Worm (Caenorhabditis elegans): ENCODE results near the gene clec-37.

Gene clec-37

DNA sequence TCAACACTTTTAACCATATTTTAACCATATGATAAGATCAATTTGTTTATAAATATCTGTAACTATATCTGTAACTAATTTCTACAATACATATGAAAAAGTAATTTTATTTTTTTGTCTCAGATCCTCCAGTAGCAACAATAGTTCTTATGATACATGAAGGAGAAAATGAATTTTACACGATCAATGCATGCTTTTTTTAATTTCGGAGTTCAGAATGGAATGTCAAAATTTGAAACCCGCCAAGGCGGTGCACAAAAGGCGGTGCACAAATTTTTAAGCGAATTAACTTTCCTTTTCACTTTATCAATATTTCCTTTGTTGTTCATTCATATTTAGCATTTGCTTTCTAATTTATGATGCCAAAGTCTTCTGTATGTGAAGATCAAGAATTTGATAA, 9.0 kb downstream of the clec-37 start, which contains the start of gene clec-25:
TSS of gene clec-25 (plus strand) at position 301 of the 400 bp plus-strand sequence.
- TF ChIP-seq ztf-23 (GFP tag; IDR thresholded peaks at IDR 0.05) (no peak), flt-1 (GFP tag; IDR thresholded peaks at IDR 0.05) (no peak), tab-1 (GFP tag; IDR thresholded peaks at IDR 0.05) (no peak), ztf-29 (GFP tag; IDR thresholded peaks at IDR 0.05) (no peak), med-1 (GFP tag; optimal IDR thresholded peaks at IDR 0.05; ENCODE audit: insufficient read depth) (no peak), cog-1 (tag; optimal IDR thresholded peaks at IDR 0.05) (no peak), ref-1 (GFP tag; conservative IDR thresholded peaks at IDR 0.05) (no peak), klf-2 (GFP tag; conservative IDR thresholded peaks at IDR 0.05) (no peak), T22C8.4 (GFP tag; IDR thresholded peaks at IDR 0.05) (no peak)

DNA sequence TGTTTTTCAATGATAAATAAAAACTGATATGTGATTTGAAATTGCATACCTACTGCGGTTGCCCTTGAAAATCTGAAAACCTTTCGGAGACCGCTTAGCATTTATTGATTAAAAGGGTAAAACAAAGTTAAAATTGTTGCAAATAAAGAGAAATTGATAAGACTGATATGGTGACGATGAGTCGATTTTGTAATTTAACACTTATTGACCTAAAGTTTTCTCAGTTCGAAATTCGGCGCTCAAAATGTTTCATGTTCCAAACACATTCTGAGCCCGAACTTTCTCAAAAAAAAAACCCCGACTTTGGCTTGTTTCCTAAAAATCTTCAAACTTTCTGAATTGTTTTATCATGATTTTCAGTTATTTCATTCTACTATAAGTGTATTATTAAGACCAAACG, 10.9 kb downstream of the clec-37 start, which contains the start of gene clec-40:
TSS of gene clec-40 (minus strand) at position 101 of the 400 bp plus-strand sequence.
- TF ChIP-seq klf-2 (GFP tag; conservative IDR thresholded peaks at IDR 0.05) (no peak), ztf-29 (GFP tag; IDR thresholded peaks at IDR 0.05) (no peak), med-1 (GFP tag; optimal IDR thresholded peaks at IDR 0.05; ENCODE audit: insufficient read depth) (no peak), flt-1 (GFP tag; IDR thresholded peaks at IDR 0.05) (no peak), ref-1 (GFP tag; conservative IDR thresholded peaks at IDR 0.05) (no peak), T22C8.4 (GFP tag; IDR thresholded peaks at IDR 0.05) (no peak), cog-1 (tag; optimal IDR thresholded peaks at IDR 0.05) (no peak), ztf-23 (GFP tag; IDR thresholded peaks at IDR 0.05) (no peak), tab-1 (GFP tag; IDR thresholded peaks at IDR 0.05) (no peak)

DNA sequence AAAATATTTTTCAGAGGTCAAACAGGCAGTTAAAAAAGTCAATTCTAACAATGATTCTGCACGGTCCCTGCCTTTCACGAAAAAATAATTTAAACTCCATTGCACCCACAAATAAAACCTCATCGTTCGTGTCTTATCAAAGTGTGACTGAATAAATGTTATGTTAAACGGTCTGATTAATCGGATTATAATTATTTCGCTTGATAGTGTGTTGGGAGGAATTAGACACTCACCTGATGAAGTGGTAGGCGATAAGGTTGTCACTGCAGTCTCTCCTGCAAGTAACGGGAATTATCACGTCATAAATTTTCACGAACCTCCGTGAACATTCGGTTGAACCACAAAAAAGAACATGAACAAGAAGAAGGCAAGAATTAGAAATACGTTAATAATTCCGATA, 11.6 kb downstream of the clec-37 start:
- TF ChIP-seq klf-2 (GFP tag; conservative IDR thresholded peaks at IDR 0.05) (no peak), T22C8.4 (GFP tag; IDR thresholded peaks at IDR 0.05) (no peak), flt-1 (GFP tag; IDR thresholded peaks at IDR 0.05) (no peak), ref-1 (GFP tag; conservative IDR thresholded peaks at IDR 0.05) (no peak), ztf-23 (GFP tag; IDR thresholded peaks at IDR 0.05) (no peak), cog-1 (tag; optimal IDR thresholded peaks at IDR 0.05) (no peak), ztf-29 (GFP tag; IDR thresholded peaks at IDR 0.05) (no peak), tab-1 (GFP tag; IDR thresholded peaks at IDR 0.05) (no peak), med-1 (GFP tag; optimal IDR thresholded peaks at IDR 0.05; ENCODE audit: insufficient read depth) (no peak)

DNA sequence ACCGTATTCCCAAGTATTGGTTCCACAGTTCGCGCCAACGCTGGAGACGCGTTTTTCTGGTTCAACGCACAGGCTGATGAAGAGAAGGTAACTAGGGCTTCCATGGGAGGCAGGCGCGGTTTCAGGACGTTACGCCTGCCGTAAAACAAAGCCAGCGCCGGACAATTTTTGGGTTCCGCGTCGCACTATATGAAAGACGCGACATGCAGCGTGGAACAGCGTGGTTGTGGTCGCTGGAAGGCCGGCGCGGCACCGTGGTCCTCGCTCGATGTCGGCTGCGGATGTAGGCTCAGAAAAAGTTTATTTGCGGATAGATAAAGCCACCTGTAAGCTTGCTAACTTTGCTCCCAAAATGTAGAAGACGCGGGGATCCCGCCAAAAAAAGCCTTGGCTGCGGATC, 13.5 kb downstream of the clec-37 start:
- TF ChIP-seq T22C8.4 (GFP tag; IDR thresholded peaks at IDR 0.05) (no peak), klf-2 (GFP tag; conservative IDR thresholded peaks at IDR 0.05) (no peak), cog-1 (tag; optimal IDR thresholded peaks at IDR 0.05) (no peak), ztf-23 (GFP tag; IDR thresholded peaks at IDR 0.05) (no peak), ztf-29 (GFP tag; IDR thresholded peaks at IDR 0.05) (no peak), med-1 (GFP tag; optimal IDR thresholded peaks at IDR 0.05; ENCODE audit: insufficient read depth) (no peak), tab-1 (GFP tag; IDR thresholded peaks at IDR 0.05) (no peak), ref-1 (GFP tag; conservative IDR thresholded peaks at IDR 0.05) (no peak), flt-1 (GFP tag; IDR thresholded peaks at IDR 0.05) (no peak)

DNA sequence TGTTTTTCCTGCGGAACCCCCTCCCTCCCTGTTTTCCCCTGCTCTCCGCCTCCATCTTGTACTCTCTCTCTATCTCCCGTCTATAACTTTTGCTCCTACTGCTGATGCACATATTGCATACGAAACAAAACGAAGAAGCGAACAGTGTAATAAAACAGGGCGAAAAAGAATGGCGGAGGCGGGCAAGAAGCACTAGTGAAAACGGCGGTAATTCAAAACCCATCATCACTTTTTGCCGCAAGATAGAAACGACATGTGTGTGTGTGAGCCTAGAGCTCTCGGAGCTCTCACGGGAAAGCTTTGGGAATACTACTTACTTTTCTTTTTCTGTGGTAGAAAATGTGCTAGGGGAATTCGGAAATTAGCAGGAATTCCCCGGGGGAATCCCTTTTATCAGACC, 15.8 kb downstream of the clec-37 start:
- TF ChIP-seq cog-1 (tag; optimal IDR thresholded peaks at IDR 0.05), result no peak
- no peak for TF ChIP-seq ztf-23 (GFP tag; IDR thresholded peaks at IDR 0.05)
- TF ChIP-seq T22C8.4 (GFP tag; IDR thresholded peaks at IDR 0.05), result no peak
- no peak for TF ChIP-seq ztf-29 (GFP tag; IDR thresholded peaks at IDR 0.05)
- no peak for TF ChIP-seq klf-2 (GFP tag; conservative IDR thresholded peaks at IDR 0.05)
- no peak for TF ChIP-seq ref-1 (GFP tag; conservative IDR thresholded peaks at IDR 0.05)
- TF ChIP-seq flt-1 (GFP tag; IDR thresholded peaks at IDR 0.05), result no peak
- no peak for TF ChIP-seq tab-1 (GFP tag; IDR thresholded peaks at IDR 0.05)

DNA sequence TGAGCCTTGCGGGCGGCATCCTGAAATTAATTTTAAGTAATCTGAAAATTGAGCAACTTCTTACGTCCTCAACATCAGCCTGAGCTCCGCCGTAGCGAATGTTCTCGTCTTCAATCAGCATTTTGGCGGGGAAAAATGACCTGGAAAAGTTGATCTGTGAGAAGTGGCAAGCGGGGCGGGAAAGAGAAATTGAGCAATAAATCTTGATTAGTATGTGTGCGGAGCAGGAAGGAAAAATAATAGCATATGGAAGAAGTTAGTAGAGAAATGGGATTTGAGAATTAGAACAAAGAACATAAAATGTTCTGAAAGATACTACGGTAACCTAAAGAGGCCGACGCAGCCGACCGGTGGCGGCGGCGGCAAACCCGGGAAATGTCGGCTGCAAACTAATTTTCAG, 16.9 kb downstream of the clec-37 start, which contains the start of gene tni-3:
TSS of gene tni-3 (minus strand) at position 140 of the 400 bp plus-strand sequence.
- no peak for TF ChIP-seq ztf-29 (GFP tag; IDR thresholded peaks at IDR 0.05)
- TF ChIP-seq med-1 (GFP tag; optimal IDR thresholded peaks at IDR 0.05; ENCODE audit: insufficient read depth), result no peak
- no peak for TF ChIP-seq T22C8.4 (GFP tag; IDR thresholded peaks at IDR 0.05)
- TF ChIP-seq cog-1 (tag; optimal IDR thresholded peaks at IDR 0.05), result no peak
- no peak for TF ChIP-seq flt-1 (GFP tag; IDR thresholded peaks at IDR 0.05)
- no peak for TF ChIP-seq tab-1 (GFP tag; IDR thresholded peaks at IDR 0.05)
- TF ChIP-seq klf-2 (GFP tag; conservative IDR thresholded peaks at IDR 0.05), result no peak
- TF ChIP-seq ref-1 (GFP tag; conservative IDR thresholded peaks at IDR 0.05), result no peak
- TF ChIP-seq ztf-23 (GFP tag; IDR thresholded peaks at IDR 0.05), result no peak

DNA sequence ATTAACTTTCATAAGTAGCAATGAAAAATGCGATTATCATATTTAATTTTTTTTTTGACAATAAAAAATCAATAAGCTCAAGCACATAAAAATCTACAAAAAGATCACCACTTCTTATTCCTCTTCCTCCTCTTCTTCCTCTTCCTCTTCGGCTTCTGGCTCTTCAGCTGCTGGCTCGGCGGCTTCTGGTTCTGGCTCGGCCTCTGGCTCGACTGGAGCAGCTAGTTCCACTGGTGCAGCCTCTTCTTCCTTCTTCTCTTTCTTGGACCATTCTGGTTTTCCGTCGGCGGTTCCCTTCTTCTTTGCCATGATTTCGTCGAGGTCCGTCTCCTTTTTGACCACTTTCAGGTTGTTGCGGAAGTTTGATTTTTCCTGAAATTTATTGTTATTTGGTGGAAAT, 18.2 kb downstream of the clec-37 start:
- TF ChIP-seq T22C8.4 (GFP tag; IDR thresholded peaks at IDR 0.05) (no peak), tab-1 (GFP tag; IDR thresholded peaks at IDR 0.05) (no peak)

DNA sequence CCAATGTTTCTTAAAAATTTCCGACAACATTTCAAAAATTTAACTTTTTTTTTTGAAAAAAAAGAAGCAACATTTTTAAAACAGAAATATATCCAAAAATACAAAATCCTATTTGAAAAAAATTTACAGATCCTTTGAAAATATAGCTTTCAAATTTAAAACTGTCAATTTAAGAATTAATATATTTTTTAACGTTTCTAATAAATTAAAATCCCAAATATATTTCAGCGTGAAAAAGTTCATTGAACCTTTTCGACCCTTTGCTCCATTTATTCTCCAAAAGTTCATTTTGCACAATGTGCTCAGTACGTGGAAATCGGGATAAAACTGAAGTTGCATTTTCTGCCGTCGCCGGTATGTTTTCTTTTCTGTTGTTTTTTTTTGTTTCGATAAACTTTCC, 19.0 kb downstream of the clec-37 start, which contains the start of gene phy-3:
TSS of gene phy-3 (plus strand) at position 301 of the 400 bp plus-strand sequence.
- TF ChIP-seq cog-1 (tag; optimal IDR thresholded peaks at IDR 0.05) (no peak), T22C8.4 (GFP tag; IDR thresholded peaks at IDR 0.05) (no peak), klf-2 (GFP tag; conservative IDR thresholded peaks at IDR 0.05) (no peak), ztf-29 (GFP tag; IDR thresholded peaks at IDR 0.05) (no peak), ztf-23 (GFP tag; IDR thresholded peaks at IDR 0.05) (no peak), ref-1 (GFP tag; conservative IDR thresholded peaks at IDR 0.05) (no peak), flt-1 (GFP tag; IDR thresholded peaks at IDR 0.05) (no peak), med-1 (GFP tag; optimal IDR thresholded peaks at IDR 0.05; ENCODE audit: insufficient read depth) (no peak), tab-1 (GFP tag; IDR thresholded peaks at IDR 0.05) (no peak)

DNA sequence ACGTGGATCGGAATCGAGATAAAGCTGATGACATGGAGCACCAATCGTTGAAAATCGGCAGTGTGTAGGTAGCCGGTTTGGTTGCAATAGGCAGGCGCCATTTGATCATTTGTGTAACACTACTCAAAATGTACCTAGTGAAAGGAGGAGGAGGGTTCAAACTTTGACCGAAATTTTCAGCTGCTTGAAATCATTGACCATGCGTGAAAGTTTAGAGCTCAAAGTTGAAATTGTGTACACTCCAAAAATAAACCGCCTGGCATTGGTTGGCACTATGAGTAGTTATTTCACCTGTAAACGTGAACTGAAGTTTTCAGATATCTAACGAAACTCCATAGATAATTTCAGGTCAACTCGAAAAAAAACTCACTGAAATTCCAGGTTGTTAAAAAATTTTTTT, 20.0 kb downstream of the clec-37 start, which contains the start of gene srh-215:
TSS of gene srh-215 (minus strand) at position 101 of the 400 bp plus-strand sequence.
- no peak for TF ChIP-seq ref-1 (GFP tag; conservative IDR thresholded peaks at IDR 0.05)
- TF ChIP-seq T22C8.4 (GFP tag; IDR thresholded peaks at IDR 0.05), result no peak
- no peak for TF ChIP-seq ztf-29 (GFP tag; IDR thresholded peaks at IDR 0.05)
- no peak for TF ChIP-seq ztf-23 (GFP tag; IDR thresholded peaks at IDR 0.05)
- no peak for TF ChIP-seq med-1 (GFP tag; optimal IDR thresholded peaks at IDR 0.05; ENCODE audit: insufficient read depth)
- TF ChIP-seq tab-1 (GFP tag; IDR thresholded peaks at IDR 0.05), result no peak
- no peak for TF ChIP-seq flt-1 (GFP tag; IDR thresholded peaks at IDR 0.05)
- no peak for TF ChIP-seq cog-1 (tag; optimal IDR thresholded peaks at IDR 0.05)
- TF ChIP-seq klf-2 (GFP tag; conservative IDR thresholded peaks at IDR 0.05), result no peak

DNA sequence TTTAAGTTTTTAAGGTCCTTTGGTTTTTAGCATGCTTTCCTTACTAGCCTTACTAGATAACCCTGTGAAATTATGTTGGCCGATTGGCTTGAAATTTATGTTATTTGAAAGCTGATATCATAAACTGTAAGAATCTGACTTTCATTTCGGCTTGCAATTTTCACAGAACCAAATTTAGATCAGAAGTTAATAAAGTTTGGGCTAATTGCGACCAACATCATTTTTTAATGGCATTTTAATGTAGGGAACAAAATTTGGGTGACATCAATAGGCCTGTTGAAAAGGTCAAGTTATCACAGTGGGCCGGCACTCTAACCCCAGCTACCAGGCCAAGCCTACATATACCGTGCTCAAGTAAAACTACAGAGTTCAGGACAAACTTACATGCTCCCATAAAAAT, 20.6 kb downstream of the clec-37 start:
- no peak for TF ChIP-seq ztf-23 (GFP tag; IDR thresholded peaks at IDR 0.05)
- no peak for TF ChIP-seq flt-1 (GFP tag; IDR thresholded peaks at IDR 0.05)
- TF ChIP-seq med-1 (GFP tag; optimal IDR thresholded peaks at IDR 0.05; ENCODE audit: insufficient read depth), result no peak
- no peak for TF ChIP-seq ztf-29 (GFP tag; IDR thresholded peaks at IDR 0.05)
- no peak for TF ChIP-seq tab-1 (GFP tag; IDR thresholded peaks at IDR 0.05)
- no peak for TF ChIP-seq klf-2 (GFP tag; conservative IDR thresholded peaks at IDR 0.05)

Data from whole organism, midembryonic.